Fruit fly (Drosophila melanogaster): ENCODE data around the gene CG18428.

Gene CG18428

DNA sequence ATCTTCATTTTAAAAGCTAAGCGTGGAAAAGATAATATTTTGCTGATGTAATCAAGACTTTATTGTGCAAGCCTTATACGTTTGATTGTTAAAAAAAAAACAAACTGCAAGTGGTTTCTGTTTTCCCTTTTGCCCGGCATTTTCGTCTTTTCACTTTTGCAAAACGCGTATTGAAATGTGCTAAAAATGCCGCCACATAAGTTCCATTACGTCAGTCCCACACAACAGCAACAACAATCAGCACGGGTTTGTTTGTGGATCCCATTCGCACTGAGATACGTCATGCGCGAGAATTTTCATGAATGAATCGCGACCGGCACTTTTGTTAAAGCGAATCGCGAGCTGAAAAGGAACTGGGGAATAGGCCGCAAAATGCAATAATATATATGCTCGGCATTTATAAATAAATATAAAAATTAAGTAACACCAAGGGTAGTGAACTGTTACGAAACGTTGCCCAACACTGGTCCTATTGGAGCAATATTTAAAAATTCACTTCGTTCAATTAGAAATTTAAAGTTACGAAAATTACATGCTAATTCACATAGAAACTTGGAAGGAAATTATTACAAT, 3.0 kb upstream of the CG18428 start:
- TF ChIP-seq Gug (GFP tag; IDR thresholded peaks at IDR 0.05) (no peak), fd85E (GFP tag; optimal IDR thresholded peaks at IDR 0.05) (peak; percentile 21), Eip75B (GFP tag; optimal IDR thresholded peaks at IDR 0.05) (peak; percentile 65), Ets21C (GFP tag; optimal IDR thresholded peaks at IDR 0.05) (peak; percentile 44), topi (GFP tag; optimal IDR thresholded peaks at IDR 0.05) (peak; percentile 75), Lpt (GFP tag; optimal IDR thresholded peaks at IDR 0.05) (peak; percentile 8), Ets96B (tag; optimal IDR thresholded peaks at IDR 0.05) (peak; percentile 25), dsx (GFP tag; optimal IDR thresholded peaks at IDR 0.05; ENCODE audit: poor library complexity, severe bottlenecking) (no peak), CG11762 (GFP tag; optimal IDR thresholded peaks at IDR 0.05; ENCODE audit: insufficient read depth) (peak; percentile 59), Smox (GFP tag; optimal IDR thresholded peaks at IDR 0.05) (peak; percentile 67), CG6163 (GFP tag; IDR thresholded peaks at IDR 0.05) (no peak), Met (GFP tag; optimal IDR thresholded peaks at IDR 0.05) (peak; percentile 76), CG8632 (GFP tag; optimal IDR thresholded peaks at IDR 0.05) (peak; percentile 39), CG4318 (GFP tag; optimal IDR thresholded peaks at IDR 0.05) (no peak), lz (GFP tag; optimal IDR thresholded peaks at IDR 0.05) (peak; percentile 47), Blimp-1 (GFP tag; optimal IDR thresholded peaks at IDR 0.05) (peak; percentile 38), vri (GFP tag; optimal IDR thresholded peaks at IDR 0.05) (peak; percentile 95), CG7368 (GFP tag; optimal IDR thresholded peaks at IDR 0.05) (peak; percentile 49), CG3919 (GFP tag; optimal IDR thresholded peaks at IDR 0.05) (peak; percentile 77), Sox102F (GFP tag; optimal IDR thresholded peaks at IDR 0.05) (peak; percentile 82), CG10669 (GFP tag; optimal IDR thresholded peaks at IDR 0.05) (peak; percentile 35), CG8119 (GFP tag; IDR thresholded peaks at IDR 0.05) (no peak), pdm3 (GFP tag; optimal IDR thresholded peaks at IDR 0.05) (peak; percentile 78), cyc (GFP tag; optimal IDR thresholded peaks at IDR 0.05) (peak; percentile 37), spab (GFP tag; optimal IDR thresholded peaks at IDR 0.05) (no peak), Hr4 (GFP tag; optimal IDR thresholded peaks at IDR 0.05) (peak; percentile 78), CG11294 (GFP tag; IDR thresholded peaks at IDR 0.05) (no peak), CG8319 (GFP tag; optimal IDR thresholded peaks at IDR 0.05) (peak; percentile 36), net (GFP tag; optimal IDR thresholded peaks at IDR 0.05) (peak; percentile 70), svp (GFP tag) (peak; percentile 77), CG16779 (tag; optimal IDR thresholded peaks at IDR 0.05) (peak; percentile 41), salr (GFP tag; optimal IDR thresholded peaks at IDR 0.05) (peak in 1 of 2 experiments; percentile 42), Hr39 (GFP tag; optimal IDR thresholded peaks at IDR 0.05) (peak; percentile 34), CG10631 (GFP tag; optimal IDR thresholded peaks at IDR 0.05) (peak; percentile 57), CG6808 (GFP tag; optimal IDR thresholded peaks at IDR 0.05) (peak; percentile 6), CG11902 (GFP tag; optimal IDR thresholded peaks at IDR 0.05) (no peak), CG15336 (GFP tag; IDR thresholded peaks at IDR 0.05) (no peak), Hr38 (GFP tag; optimal IDR thresholded peaks at IDR 0.05) (no peak), acj6 (GFP tag; optimal IDR thresholded peaks at IDR 0.05) (peak; percentile 68), CG6792 (GFP tag; optimal IDR thresholded peaks at IDR 0.05) (peak; percentile 72), CG1621 (tag; optimal IDR thresholded peaks at IDR 0.05) (peak; percentile 71), esn (GFP tag; optimal IDR thresholded peaks at IDR 0.05) (peak; percentile 81), CG6854 (GFP tag; optimal IDR thresholded peaks at IDR 0.05) (peak; percentile 41), Sox14 (GFP tag; optimal IDR thresholded peaks at IDR 0.05) (peak; percentile 61), CG3032 (tag; optimal IDR thresholded peaks at IDR 0.05) (peak; percentile 31), CG34406 (GFP tag; optimal IDR thresholded peaks at IDR 0.05) (peak; percentile 49), achi (GFP tag; optimal IDR thresholded peaks at IDR 0.05) (peak; percentile 82), CG32006 (GFP tag; optimal IDR thresholded peaks at IDR 0.05) (peak; percentile 27), Eip78C (GFP tag) (peak; percentile 92), fd59A (GFP tag; optimal IDR thresholded peaks at IDR 0.05) (no peak), CG9139 (GFP tag; optimal IDR thresholded peaks at IDR 0.05) (no peak), Eip93F (GFP tag; optimal IDR thresholded peaks at IDR 0.05) (peak; percentile 80)
